Fruit fly (Drosophila melanogaster): ENCODE results near the gene phu.
A peak's percentile ranks its signal among the peaks of the same experiment; 100 is the strongest.

phu gene

DNA sequence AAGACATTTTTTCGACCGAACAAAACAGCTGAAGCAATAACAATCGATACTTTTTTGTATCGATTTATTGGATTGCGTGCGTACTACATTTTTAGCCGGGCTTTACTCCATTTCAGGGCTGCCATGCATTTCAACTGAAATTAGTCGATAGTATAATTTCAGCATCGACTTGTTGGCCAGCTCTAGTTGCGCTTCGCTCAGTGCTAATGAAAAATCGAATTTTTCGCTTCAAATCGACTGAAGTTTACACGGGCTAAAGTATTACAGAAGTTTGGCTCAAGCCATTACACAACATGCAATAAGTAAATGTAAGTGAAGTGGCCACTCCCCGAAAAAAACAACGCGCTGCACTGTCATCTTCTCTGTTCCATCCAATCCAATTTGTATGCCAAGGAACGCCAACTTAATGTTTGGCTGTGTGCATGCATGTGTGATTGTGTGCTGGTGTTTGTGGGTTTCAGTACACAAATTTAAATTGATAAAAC, 21.3 kb downstream of the phu start, which contains the start of the genes mRpL47, CG8176 and Kdm3 (continued):
- no peak for TF ChIP-seq E2f1 (GFP tag; IDR thresholded peaks at IDR 0.05)
- peak; percentile 19 for TF ChIP-seq CG2202 (tag; optimal IDR thresholded peaks at IDR 0.05)
- TF ChIP-seq lbe (GFP tag; optimal IDR thresholded peaks at IDR 0.05), result no peak
- no peak for TF ChIP-seq sna (GFP tag; IDR thresholded peaks at IDR 0.05; ENCODE audit: partially characterized antibody)
- TF ChIP-seq Dp (GFP tag; optimal IDR thresholded peaks at IDR 0.05), result peak; percentile 69
- peak; percentile 83 for TF ChIP-seq HLH54F (GFP tag; optimal IDR thresholded peaks at IDR 0.05)
- TF ChIP-seq zfh2 (GFP tag; optimal IDR thresholded peaks at IDR 0.05), result peak; percentile 91
- TF ChIP-seq hb (GFP tag; IDR thresholded peaks at IDR 0.05; ENCODE audit: partially characterized antibody), result no peak
- no peak for TF ChIP-seq lab (GFP tag; optimal IDR thresholded peaks at IDR 0.05)
- no peak for TF ChIP-seq CG31441 (GFP tag; IDR thresholded peaks at IDR 0.05)
- TF ChIP-seq CG16863 (GFP tag; optimal IDR thresholded peaks at IDR 0.05), result peak; percentile 36
- TF ChIP-seq Ravus (GFP tag; IDR thresholded peaks at IDR 0.05), result no peak
- peak; percentile 52 for TF ChIP-seq CG10654 (GFP tag; optimal IDR thresholded peaks at IDR 0.05)
- no peak for TF ChIP-seq ase (GFP tag; IDR thresholded peaks at IDR 0.05)
- peak; percentile 67 for TF ChIP-seq gfzf (GFP tag; optimal IDR thresholded peaks at IDR 0.05)
- no peak for TF ChIP-seq esg (GFP tag; conservative IDR thresholded peaks at IDR 0.05)
- TF ChIP-seq tap (tag; optimal IDR thresholded peaks at IDR 0.05), result peak; percentile 24
- no peak for TF ChIP-seq CG18476 (GFP tag; optimal IDR thresholded peaks at IDR 0.05)
- TF ChIP-seq ERR (GFP tag; optimal IDR thresholded peaks at IDR 0.05), result peak; percentile 83
- TF ChIP-seq CG3281 (GFP tag; optimal IDR thresholded peaks at IDR 0.05), result peak; percentile 42
- TF ChIP-seq sob (GFP tag; IDR thresholded peaks at IDR 0.05), result no peak
- TF ChIP-seq stwl (tag; optimal IDR thresholded peaks at IDR 0.05), result peak; percentile 70
- peak; percentile 96 for TF ChIP-seq Sin3A (optimal IDR thresholded peaks at IDR 0.05)
- peak; percentile 8 for TF ChIP-seq dmrt11E (tag; optimal IDR thresholded peaks at IDR 0.05)
- TF ChIP-seq Stat92E (GFP tag; optimal IDR thresholded peaks at IDR 0.05), result peak in 1 of 3 experiments; percentile 54
- peak; percentile 35 for TF ChIP-seq CG13775 (GFP tag; optimal IDR thresholded peaks at IDR 0.05)
- TF ChIP-seq ken (GFP tag; IDR thresholded peaks at IDR 0.05), result no peak
- no peak for TF ChIP-seq CG4404 (GFP tag; IDR thresholded peaks at IDR 0.05)
- TF ChIP-seq sd (tag; optimal IDR thresholded peaks at IDR 0.05), result peak; percentile 87
- peak; percentile 38 for TF ChIP-seq CG1602 (GFP tag; optimal IDR thresholded peaks at IDR 0.05)
- no peak for TF ChIP-seq CG9932 (GFP tag; IDR thresholded peaks at IDR 0.05)
- peak; percentile 50 for TF ChIP-seq CG10979 (tag; optimal IDR thresholded peaks at IDR 0.05)
- TF ChIP-seq CG14965 (GFP tag; optimal IDR thresholded peaks at IDR 0.05; ENCODE audit: borderline replicate concordance), result no peak
- peak; percentile 75 for TF ChIP-seq chn (GFP tag; optimal IDR thresholded peaks at IDR 0.05)
- peak; percentile 55 for TF ChIP-seq CG18599 (GFP tag; optimal IDR thresholded peaks at IDR 0.05)
- TF ChIP-seq Bgb (GFP tag; IDR thresholded peaks at IDR 0.05; ENCODE audit: partially characterized antibody), result no peak
- no peak for TF ChIP-seq Oaz (GFP tag; IDR thresholded peaks at IDR 0.05)
- TF ChIP-seq CG17359 (tag; optimal IDR thresholded peaks at IDR 0.05), result no peak
- no peak for TF ChIP-seq al (GFP tag; IDR thresholded peaks at IDR 0.05)
- TF ChIP-seq CG7987 (GFP tag; optimal IDR thresholded peaks at IDR 0.05), result peak; percentile 76
- no peak for TF ChIP-seq fd102C (GFP tag; optimal IDR thresholded peaks at IDR 0.05)
- peak; percentile 91 for TF ChIP-seq MESR4 (GFP tag; optimal IDR thresholded peaks at IDR 0.05)
- TF ChIP-seq CG4424 (GFP tag; optimal IDR thresholded peaks at IDR 0.05), result no peak
- TF ChIP-seq CG2199 (GFP tag; IDR thresholded peaks at IDR 0.05), result no peak
- TF ChIP-seq Hey (tag; optimal IDR thresholded peaks at IDR 0.05), result no peak
- TF ChIP-seq Usf (GFP tag; optimal IDR thresholded peaks at IDR 0.05), result peak; percentile 1
- peak; percentile 86 for TF ChIP-seq Lhr (GFP tag; optimal IDR thresholded peaks at IDR 0.05)
- TF ChIP-seq CG6254 (GFP tag; optimal IDR thresholded peaks at IDR 0.05), result no peak
- peak; percentile 70 for TF ChIP-seq CG10543 (GFP tag; optimal IDR thresholded peaks at IDR 0.05)
- no peak for TF ChIP-seq Jarid2 (GFP tag; optimal IDR thresholded peaks at IDR 0.05)
